Fruit fly (Drosophila melanogaster) whole organism, prepupa: Measurements from ENCODE around the gene Lsp1gamma.

Source experiments
- CG10631 ChIP-seq: fragments of 200-800 bp; sonication (Bioruptor generic); optimal IDR thresholded peaks from 2 replicates; lab custom pipeline; 2016; ENCODE audit warnings: missing biosample characterization, missing genetic modification characterization
- CG10669 ChIP-seq: fragments of 200-800 bp; sonication (Bioruptor generic); optimal IDR thresholded peaks from 3 replicates; lab custom pipeline; 2018; ENCODE audit warnings: missing biosample characterization, mild to moderate bottlenecking, missing genetic modification characterization, moderate library complexity
- CG11294 ChIP-seq: fragments of 200-800 bp; sonication (Bioruptor generic); IDR thresholded peaks from 2 replicates; pipeline ENCODE4 v1.3.6; 2022; ENCODE audit warnings: missing biosample characterization, missing genetic modification characterization
- CG11762 ChIP-seq: fragments of 200-800 bp; sonication (Bioruptor generic); optimal IDR thresholded peaks from 3 replicates; lab custom pipeline; 2016; ENCODE audit warnings: missing biosample characterization, missing genetic modification characterization; ENCODE audit not compliant: insufficient read depth
- CG11902 ChIP-seq: fragments of 200-800 bp; sonication (Bioruptor generic); optimal IDR thresholded peaks from 3 replicates; lab custom pipeline; 2016; ENCODE audit warnings: missing biosample characterization, missing genetic modification characterization
- CG15336 ChIP-seq: fragments of 200-800 bp; sonication (Bioruptor generic); IDR thresholded peaks from 2 replicates; pipeline ENCODE4 v1.3.6; 2022; ENCODE audit warnings: missing biosample characterization, missing genetic modification characterization
- CG1621 ChIP-seq: fragments of 200-800 bp; sonication (Bioruptor generic); optimal IDR thresholded peaks from 3 replicates; lab custom pipeline; 2018; ENCODE audit warnings: missing biosample characterization, mild to moderate bottlenecking, missing genetic modification characterization
- CG31627 ChIP-seq: fragments of 200-800 bp; sonication (Bioruptor generic); optimal IDR thresholded peaks from 3 replicates; lab custom pipeline; 2016; ENCODE audit warnings: missing biosample characterization, missing genetic modification characterization
- CG34406 ChIP-seq: fragments of 200-800 bp; sonication (Bioruptor generic); optimal IDR thresholded peaks from 3 replicates; lab custom pipeline; 2016; ENCODE audit warnings: missing biosample characterization, missing genetic modification characterization
- CG3919 ChIP-seq: fragments of 200-800 bp; sonication (Bioruptor generic); optimal IDR thresholded peaks from 3 replicates; lab custom pipeline; 2016; ENCODE audit warnings: missing biosample characterization, missing genetic modification characterization
- CG4318 ChIP-seq: fragments of 200-800 bp; sonication (Bioruptor generic); optimal IDR thresholded peaks from 3 replicates; lab custom pipeline; 2017; ENCODE audit warnings: missing biosample characterization, mild to moderate bottlenecking, missing genetic modification characterization
- CG6163 ChIP-seq: fragments of 200-800 bp; sonication (Bioruptor generic); IDR thresholded peaks from 3 replicates; pipeline ENCODE4 v1.3.6; 2022; ENCODE audit warnings: missing biosample characterization, missing genetic modification characterization
- CG6808 ChIP-seq: fragments of 200-800 bp; sonication (Bioruptor generic); optimal IDR thresholded peaks from 3 replicates; lab custom pipeline; 2017; ENCODE audit warnings: missing biosample characterization, missing genetic modification characterization, mild to moderate bottlenecking, moderate library complexity, missing genetic modification reagents
- CG6854 ChIP-seq: fragments of 200-800 bp; sonication (Bioruptor generic); optimal IDR thresholded peaks from 2 replicates; lab custom pipeline; 2017; ENCODE audit warnings: missing biosample characterization, mild to moderate bottlenecking, missing genetic modification characterization
- CG7368 ChIP-seq: fragments of 200-800 bp; sonication (Bioruptor generic); optimal IDR thresholded peaks from 3 replicates; lab custom pipeline; 2016; ENCODE audit warnings: missing biosample characterization, missing genetic modification characterization
- CG8632 ChIP-seq: fragments of 200-800 bp; sonication (Bioruptor generic); optimal IDR thresholded peaks from 3 replicates; lab custom pipeline; 2016; ENCODE audit warnings: missing biosample characterization, missing genetic modification characterization
- CG9139 ChIP-seq: fragments of 200-800 bp; sonication (Bioruptor generic); optimal IDR thresholded peaks from 3 replicates; lab custom pipeline; 2017; ENCODE audit warnings: missing biosample characterization, mild to moderate bottlenecking, missing genetic modification characterization
- Eip75B ChIP-seq: fragments of 200-800 bp; sonication (Bioruptor generic); optimal IDR thresholded peaks from 3 replicates; lab custom pipeline; 2016; ENCODE audit warnings: missing biosample characterization, missing genetic modification characterization
- Eip78C ChIP-seq: fragments of 200-800 bp; sonication (Bioruptor generic); peaks from one replicate; lab custom pipeline; 2016; ENCODE audit warnings: missing biosample characterization, missing genetic modification characterization
- Ets96B ChIP-seq: fragments of 200-800 bp; optimal IDR thresholded peaks from 2 replicates; lab custom pipeline; 2019; ENCODE audit warnings: missing biosample characterization, mild to moderate bottlenecking, missing genetic modification characterization, moderate library complexity
- Gug ChIP-seq: fragments of 200-800 bp; sonication (Bioruptor generic); IDR thresholded peaks from 2 replicates; pipeline ENCODE4 v1.3.6; 2022; ENCODE audit warnings: missing biosample characterization, missing genetic modification characterization
- Hr38 ChIP-seq: sonication (Bioruptor generic); optimal IDR thresholded peaks from 2 replicates; lab custom pipeline; 2016; ENCODE audit warnings: missing biosample characterization, missing genetic modification characterization
- Hr4 ChIP-seq: fragments of 200-800 bp; sonication (Bioruptor generic); optimal IDR thresholded peaks from 3 replicates; lab custom pipeline; 2016; ENCODE audit warnings: missing biosample characterization, missing genetic modification characterization
- Lpt ChIP-seq: fragments of 200-800 bp; sonication (Bioruptor generic); optimal IDR thresholded peaks from 3 replicates; lab custom pipeline; 2016; ENCODE audit warnings: missing biosample characterization, missing genetic modification characterization
- Met ChIP-seq: fragments of 200-800 bp; sonication (Bioruptor generic); optimal IDR thresholded peaks from 3 replicates; lab custom pipeline; 2016; ENCODE audit warnings: missing biosample characterization, missing genetic modification characterization
- OdsH ChIP-seq: fragments of 200-800 bp; sonication (Bioruptor generic); optimal IDR thresholded peaks from 3 replicates; lab custom pipeline; 2016; ENCODE audit warnings: missing biosample characterization, missing genetic modification characterization
- Smox ChIP-seq: fragments of 200-800 bp; sonication (Bioruptor generic); optimal IDR thresholded peaks from 3 replicates; lab custom pipeline; 2016; ENCODE audit warnings: missing biosample characterization, missing genetic modification characterization
- Sox14 ChIP-seq: fragments of 200-800 bp; sonication (Bioruptor generic); optimal IDR thresholded peaks from 3 replicates; lab custom pipeline; 2016; ENCODE audit warnings: missing biosample characterization, missing genetic modification characterization
- achi ChIP-seq: fragments of 200-800 bp; sonication (Bioruptor generic); optimal IDR thresholded peaks from 3 replicates; lab custom pipeline; 2016; ENCODE audit warnings: missing biosample characterization, missing genetic modification characterization
- acj6 ChIP-seq: fragments of 200-800 bp; sonication (Bioruptor generic); optimal IDR thresholded peaks from 3 replicates; lab custom pipeline; 2016; ENCODE audit warnings: missing biosample characterization, missing genetic modification characterization
- dac ChIP-seq: fragments of 200-800 bp; sonication (Bioruptor generic); optimal IDR thresholded peaks from 2 replicates; lab custom pipeline; 2017; ENCODE audit warnings: missing biosample characterization, mild to moderate bottlenecking, missing genetic modification characterization
- dsx ChIP-seq: fragments of 200-800 bp; optimal IDR thresholded peaks from 3 replicates; lab custom pipeline; 2019; ENCODE audit warnings: missing biosample characterization, mild to moderate bottlenecking, missing genetic modification characterization, moderate library complexity; ENCODE audit not compliant: poor library complexity, severe bottlenecking
- fd59A ChIP-seq: fragments of 200-800 bp; sonication (Bioruptor generic); optimal IDR thresholded peaks from 2 replicates; lab custom pipeline; 2017; ENCODE audit warnings: missing biosample characterization, mild to moderate bottlenecking, missing genetic modification characterization, missing genetic modification reagents
- fd85E ChIP-seq: fragments of 200-800 bp; sonication (Bioruptor generic); optimal IDR thresholded peaks from 3 replicates; lab custom pipeline; 2016; ENCODE audit warnings: missing biosample characterization, missing genetic modification characterization
- lz ChIP-seq: fragments of 200-800 bp; sonication (Bioruptor generic); optimal IDR thresholded peaks from 3 replicates; lab custom pipeline; 2016; ENCODE audit warnings: missing biosample characterization, missing genetic modification characterization
- net ChIP-seq: fragments of 200-800 bp; sonication (Bioruptor generic); optimal IDR thresholded peaks from 3 replicates; lab custom pipeline; 2016; ENCODE audit warnings: missing biosample characterization, missing genetic modification characterization
- pdm3 ChIP-seq: fragments of 200-800 bp; sonication (Bioruptor generic); optimal IDR thresholded peaks from 3 replicates; lab custom pipeline; 2016; ENCODE audit warnings: missing biosample characterization, missing genetic modification characterization
- spab ChIP-seq: fragments of 200-800 bp; sonication (Bioruptor generic); optimal IDR thresholded peaks from 2 replicates; lab custom pipeline; 2017; ENCODE audit warnings: missing biosample characterization, mild to moderate bottlenecking, missing genetic modification characterization, missing genetic modification reagents
- ss ChIP-seq, 2 experiments: fragments of 200-800 bp; sonication (Bioruptor generic); optimal IDR thresholded peaks; 2 replicates in 1 of 2; 3 replicates in 1 of 2; lab custom pipeline; 2017 to 2018; ENCODE audit warnings: mild to moderate bottlenecking in 2 of 2, missing biosample characterization in 2 of 2, missing genetic modification characterization in 2 of 2, moderate library complexity in 1 of 2
- svp ChIP-seq: fragments of 200-800 bp; sonication (Bioruptor generic); peaks from one replicate; lab custom pipeline; 2016; ENCODE audit warnings: missing biosample characterization, missing genetic modification characterization
- topi ChIP-seq: fragments of 200-800 bp; sonication (Bioruptor generic); optimal IDR thresholded peaks from 3 replicates; lab custom pipeline; 2016; ENCODE audit warnings: missing biosample characterization, missing genetic modification characterization

Lsp1gamma gene

DNA sequence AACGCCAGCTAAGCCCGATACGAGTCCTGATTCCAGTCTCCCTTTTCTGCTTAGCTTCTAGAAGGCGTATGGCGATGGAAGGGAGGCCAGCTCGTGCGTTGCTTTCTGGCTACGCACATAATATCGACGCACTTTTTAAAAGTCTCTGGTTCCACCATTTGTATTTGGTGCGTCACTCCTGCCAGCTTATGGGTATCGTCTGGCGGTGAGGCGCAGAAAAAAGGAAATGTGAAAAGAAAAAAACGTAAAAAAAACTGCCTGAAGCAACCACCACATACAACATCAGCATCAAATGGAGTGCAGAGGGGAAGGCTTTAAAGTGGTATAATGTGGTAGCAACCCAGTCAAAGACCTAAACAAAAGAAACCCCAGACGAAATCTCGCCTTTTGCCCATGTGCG is 3.1 kb downstream of the Lsp1gamma start (continued):
- TF ChIP-seq CG6808 (GFP tag; lab: Kevin White, UChicago) (peak; percentile 56), CG6163 (GFP tag; lab: Robert Waterston, UW) (peak; percentile 72), Ets96B (tag; lab: Kevin White, UChicago) (peak; percentile 39), lz (GFP tag; lab: Kevin White, UChicago) (no peak), CG9139 (GFP tag; lab: Kevin White, UChicago) (peak; percentile 54), pdm3 (GFP tag; lab: Kevin White, UChicago) (no peak), CG15336 (GFP tag; lab: Robert Waterston, UW) (no peak), spab (peak; percentile 47)

DNA sequence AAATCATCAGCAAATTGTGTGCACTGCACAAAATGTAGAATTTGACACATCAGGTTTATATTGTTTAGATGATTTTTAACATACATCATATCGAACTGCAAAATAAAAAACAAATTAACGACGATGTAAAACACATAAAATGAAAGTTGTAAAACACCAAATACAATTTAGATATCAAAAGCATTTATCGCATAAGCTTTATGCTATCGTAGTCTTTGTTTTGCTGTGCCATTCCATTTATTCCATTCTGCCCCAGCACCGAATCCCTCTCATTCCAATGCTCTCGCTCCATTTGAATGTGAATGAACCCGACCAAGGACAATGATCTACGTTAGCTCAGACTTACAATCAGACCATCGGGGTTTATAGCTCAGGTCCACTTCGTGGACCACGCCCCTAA is 5.0 kb downstream of the Lsp1gamma start:
- peak; percentile 79 for TF ChIP-seq Eip78C (GFP tag; lab: Kevin White, UChicago)
- TF ChIP-seq acj6 (GFP tag; lab: Kevin White, UChicago), result peak; percentile 20
- TF ChIP-seq CG6854 (GFP tag; lab: Kevin White, UChicago), result no peak
- no peak for TF ChIP-seq fd85E (GFP tag; lab: Kevin White, UChicago)
- no peak for TF ChIP-seq CG11902 (GFP tag; lab: Kevin White, UChicago)
- no peak for TF ChIP-seq dac (GFP tag; lab: Kevin White, UChicago)
- peak; percentile 23 for TF ChIP-seq Sox14 (GFP tag; lab: Kevin White, UChicago)
- peak; percentile 4 for TF ChIP-seq CG34406
- peak; percentile 63 for TF ChIP-seq Ets96B (tag; lab: Kevin White, UChicago)
- no peak for TF ChIP-seq CG9139 (GFP tag; lab: Kevin White, UChicago)
- peak; percentile 7 for TF ChIP-seq dsx (GFP tag; lab: Kevin White, UChicago)
- no peak for TF ChIP-seq Hr4 (GFP tag; lab: Kevin White, UChicago)
- TF ChIP-seq ss (GFP tag; optimal IDR thresholded peaks at IDR 0.05; lab: Kevin White, UChicago), result peak in 1 of 2 experiments; percentile 2
- no peak for TF ChIP-seq Smox (GFP tag; lab: Kevin White, UChicago)
- 0 out of 3 replicates have a peak, but pooled peaks have one; percentile 20 for TF ChIP-seq CG6163 (GFP tag; lab: Robert Waterston, UW)
- TF ChIP-seq CG4318 (GFP tag; lab: Kevin White, UChicago), result no peak
- TF ChIP-seq CG11294 (GFP tag; lab: Robert Waterston, UW), result no peak
- peak; percentile 12 for TF ChIP-seq CG10631 (GFP tag; lab: Kevin White, UChicago)
- peak; percentile 37 for TF ChIP-seq OdsH (GFP tag; lab: Kevin White, UChicago)
- TF ChIP-seq fd59A, result no peak
- TF ChIP-seq CG1621 (tag; lab: Kevin White, UChicago), result no peak
- no peak for TF ChIP-seq CG11762 (GFP tag; lab: Kevin White, UChicago)
- TF ChIP-seq CG15336 (GFP tag; lab: Robert Waterston, UW), result no peak
- no peak for TF ChIP-seq Hr38 (GFP tag; lab: Kevin White, UChicago)
- no peak for TF ChIP-seq Lpt
- TF ChIP-seq CG10669 (GFP tag; lab: Kevin White, UChicago), result peak; percentile 37
- peak; percentile 25 for TF ChIP-seq Eip75B
- peak; percentile 9 for TF ChIP-seq net
- TF ChIP-seq CG8632 (GFP tag; lab: Kevin White, UChicago), result no peak
- peak; percentile 21 for TF ChIP-seq spab
- TF ChIP-seq Met (GFP tag; lab: Kevin White, UChicago), result peak; percentile 23
- no peak for TF ChIP-seq CG7368 (GFP tag; lab: Kevin White, UChicago)
- peak; percentile 10 for TF ChIP-seq pdm3 (GFP tag; lab: Kevin White, UChicago)
- TF ChIP-seq topi, result peak; percentile 45
- TF ChIP-seq Gug (GFP tag; lab: Robert Waterston, UW), result no peak
- peak; percentile 70 for TF ChIP-seq svp
- peak; percentile 3 for TF ChIP-seq CG3919 (GFP tag; lab: Kevin White, UChicago)
- TF ChIP-seq achi, result peak; percentile 19
- TF ChIP-seq CG31627 (GFP tag; lab: Kevin White, UChicago), result peak; percentile 6
